Fruit fly (Drosophila melanogaster): ENCODE data around the gene SdhAL.
A peak's percentile ranks its signal among the peaks of the same experiment; 100 is the strongest.

Gene SdhAL

dm6 chr3L:11921213-11921612 lies 3.3 kb downstream of the SdhAL start, which contains the start of gene CG11588:
Gene CG11588, plus strand, starts transcription at chr3L:11921513.
- TF ChIP-seq Dip3 (GFP tag; optimal IDR thresholded peaks at IDR 0.05): no peak
- no peak for TF ChIP-seq CG5953 (GFP tag; IDR thresholded peaks at IDR 0.05)
- TF ChIP-seq CG1233 (GFP tag; optimal IDR thresholded peaks at IDR 0.05): no peak
- TF ChIP-seq sisA (GFP tag; IDR thresholded peaks at IDR 0.05): no peak
- no peak for TF ChIP-seq Optix (GFP tag; IDR thresholded peaks at IDR 0.05)
- TF ChIP-seq Taf1 (GFP tag; IDR thresholded peaks at IDR 0.05): no peak
- no peak for TF ChIP-seq caup (GFP tag; optimal IDR thresholded peaks at IDR 0.05; ENCODE audit: severe bottlenecking)
- no peak for TF ChIP-seq Poxn (GFP tag; IDR thresholded peaks at IDR 0.05)
- TF ChIP-seq esg (GFP tag; conservative IDR thresholded peaks at IDR 0.05): no peak

dm6 chr3L:11918217-11918616 lies 6.3 kb downstream of the SdhAL start:
- TF ChIP-seq pita (GFP tag; optimal IDR thresholded peaks at IDR 0.05) (peak; percentile 21), slbo (GFP tag; IDR thresholded peaks at IDR 0.05) (no peak), sens (GFP tag) (peak; percentile 62), Eip74EF (GFP tag; optimal IDR thresholded peaks at IDR 0.05) (peak in 1 of 2 experiments; percentile 25), D19B (GFP tag; optimal IDR thresholded peaks at IDR 0.05) (no peak), Hr3 (GFP tag; optimal IDR thresholded peaks at IDR 0.05) (peak; percentile 94), BEAF-32 (GFP tag; optimal IDR thresholded peaks at IDR 0.05) (no peak), sqz (GFP tag; optimal IDR thresholded peaks at IDR 0.05) (no peak), MBD-R2 (GFP tag; IDR thresholded peaks at IDR 0.05) (no peak), CG14710 (tag; optimal IDR thresholded peaks at IDR 0.05) (no peak), CG7556 (GFP tag; optimal IDR thresholded peaks at IDR 0.05) (no peak), jumu (GFP tag; optimal IDR thresholded peaks at IDR 0.05) (no peak), pzg (GFP tag; optimal IDR thresholded peaks at IDR 0.05) (no peak), klu (GFP tag; IDR thresholded peaks at IDR 0.05) (no peak), CG13287 (GFP tag; IDR thresholded peaks at IDR 0.05; ENCODE audit: partially characterized antibody) (no peak; the same call in 1 of the 2 replicates), H15 (GFP tag; IDR thresholded peaks at IDR 0.05) (no peak), CG31388 (GFP tag; optimal IDR thresholded peaks at IDR 0.05) (no peak), yki (optimal IDR thresholded peaks at IDR 0.05) (no peak), Camta (GFP tag; optimal IDR thresholded peaks at IDR 0.05) (no peak), Fer1 (GFP tag; optimal IDR thresholded peaks at IDR 0.05) (no peak), CG42726 (GFP tag; IDR thresholded peaks at IDR 0.05; ENCODE audit: partially characterized antibody) (0 out of 2 replicates have a peak, but pooled peaks have one; percentile 40), grau (tag; optimal IDR thresholded peaks at IDR 0.05) (no peak), rib (GFP tag; IDR thresholded peaks at IDR 0.05) (no peak), Lhr (GFP tag; optimal IDR thresholded peaks at IDR 0.05) (peak; percentile 18), CG16863 (GFP tag; optimal IDR thresholded peaks at IDR 0.05) (no peak), CG14014 (GFP tag; IDR thresholded peaks at IDR 0.05) (no peak), CG15479 (GFP tag; optimal IDR thresholded peaks at IDR 0.05) (no peak), CG6272 (GFP tag; IDR thresholded peaks at IDR 0.05) (no peak), CG13775 (GFP tag; optimal IDR thresholded peaks at IDR 0.05) (no peak), CG1603 (tag; optimal IDR thresholded peaks at IDR 0.05) (peak; percentile 24), fru (optimal IDR thresholded peaks at IDR 0.05) (no peak), CG11247 (GFP tag; IDR thresholded peaks at IDR 0.05) (no peak), bcd (GFP tag; optimal IDR thresholded peaks at IDR 0.05) (no peak), Atf3 (GFP tag; optimal IDR thresholded peaks at IDR 0.05) (peak; percentile 25), Fer2 (tag; optimal IDR thresholded peaks at IDR 0.05) (no peak), Scr (GFP tag; IDR thresholded peaks at IDR 0.05; ENCODE audit: partially characterized antibody) (no peak), CG2712 (tag; optimal IDR thresholded peaks at IDR 0.05) (no peak), Max (GFP tag; optimal IDR thresholded peaks at IDR 0.05) (no peak), maf-S (GFP tag; optimal IDR thresholded peaks at IDR 0.05) (no peak), CG6689 (GFP tag; IDR thresholded peaks at IDR 0.05) (peak; percentile 98), Bgb (GFP tag; IDR thresholded peaks at IDR 0.05; ENCODE audit: partially characterized antibody) (no peak), CG2678 (tag; optimal IDR thresholded peaks at IDR 0.05) (no peak)

Data from whole organism, embryonic.